Fruit fly (Drosophila melanogaster) whole organism, prepupa: ENCODE results near the gene CG6726.

Experiments
- CG11762 ChIP-seq: fragments of 200-800 bp; sonication (Bioruptor generic); optimal IDR thresholded peaks from 3 replicates; lab custom pipeline; 2016; ENCODE audit warnings: missing biosample characterization, missing genetic modification characterization; ENCODE audit not compliant: insufficient read depth
- CG11902 ChIP-seq: fragments of 200-800 bp; sonication (Bioruptor generic); optimal IDR thresholded peaks from 3 replicates; lab custom pipeline; 2016; ENCODE audit warnings: missing biosample characterization, missing genetic modification characterization
- CG15336 ChIP-seq: fragments of 200-800 bp; sonication (Bioruptor generic); IDR thresholded peaks from 2 replicates; pipeline ENCODE4 v1.3.6; 2022; ENCODE audit warnings: missing biosample characterization, missing genetic modification characterization
- CG16779 ChIP-seq: fragments of 200-800 bp; sonication (Bioruptor generic); optimal IDR thresholded peaks from 3 replicates; lab custom pipeline; 2017; ENCODE audit warnings: missing biosample characterization, mild to moderate bottlenecking, missing genetic modification characterization
- CG32006 ChIP-seq: fragments of 200-800 bp; sonication (Bioruptor generic); optimal IDR thresholded peaks from 3 replicates; lab custom pipeline; 2017; ENCODE audit warnings: missing biosample characterization, mild to moderate bottlenecking, missing genetic modification characterization
- CG34406 ChIP-seq: fragments of 200-800 bp; sonication (Bioruptor generic); optimal IDR thresholded peaks from 3 replicates; lab custom pipeline; 2016; ENCODE audit warnings: missing biosample characterization, missing genetic modification characterization
- CG4318 ChIP-seq: fragments of 200-800 bp; sonication (Bioruptor generic); optimal IDR thresholded peaks from 3 replicates; lab custom pipeline; 2017; ENCODE audit warnings: missing biosample characterization, mild to moderate bottlenecking, missing genetic modification characterization
- CG6276 ChIP-seq: fragments of 200-800 bp; sonication (Bioruptor generic); optimal IDR thresholded peaks from 2 replicates; lab custom pipeline; 2017; ENCODE audit warnings: missing biosample characterization, mild to moderate bottlenecking, missing genetic modification characterization
- CG6792 ChIP-seq: fragments of 200-800 bp; sonication (Bioruptor generic); optimal IDR thresholded peaks from 3 replicates; lab custom pipeline; 2016; ENCODE audit warnings: missing biosample characterization, missing genetic modification characterization
- CG6808 ChIP-seq: fragments of 200-800 bp; sonication (Bioruptor generic); optimal IDR thresholded peaks from 3 replicates; lab custom pipeline; 2017; ENCODE audit warnings: missing biosample characterization, missing genetic modification characterization, mild to moderate bottlenecking, moderate library complexity, missing genetic modification reagents
- CG7368 ChIP-seq: fragments of 200-800 bp; sonication (Bioruptor generic); optimal IDR thresholded peaks from 3 replicates; lab custom pipeline; 2016; ENCODE audit warnings: missing biosample characterization, missing genetic modification characterization
- CG8319 ChIP-seq: fragments of 200-800 bp; sonication (Bioruptor generic); optimal IDR thresholded peaks from 3 replicates; lab custom pipeline; 2016; ENCODE audit warnings: missing biosample characterization, missing genetic modification characterization
- CG8632 ChIP-seq: fragments of 200-800 bp; sonication (Bioruptor generic); optimal IDR thresholded peaks from 3 replicates; lab custom pipeline; 2016; ENCODE audit warnings: missing biosample characterization, missing genetic modification characterization
- CG9139 ChIP-seq: fragments of 200-800 bp; sonication (Bioruptor generic); optimal IDR thresholded peaks from 3 replicates; lab custom pipeline; 2017; ENCODE audit warnings: missing biosample characterization, mild to moderate bottlenecking, missing genetic modification characterization
- Eip75B ChIP-seq: fragments of 200-800 bp; sonication (Bioruptor generic); optimal IDR thresholded peaks from 3 replicates; lab custom pipeline; 2016; ENCODE audit warnings: missing biosample characterization, missing genetic modification characterization
- Eip78C ChIP-seq: fragments of 200-800 bp; sonication (Bioruptor generic); peaks from one replicate; lab custom pipeline; 2016; ENCODE audit warnings: missing biosample characterization, missing genetic modification characterization
- Eip93F ChIP-seq: fragments of 200-800 bp; sonication (Bioruptor generic); optimal IDR thresholded peaks from 2 replicates; lab custom pipeline; 2016; ENCODE audit warnings: missing biosample characterization, mild to moderate bottlenecking, missing genetic modification characterization
- Ets21C ChIP-seq: fragments of 200-800 bp; sonication (Bioruptor generic); optimal IDR thresholded peaks from 3 replicates; lab custom pipeline; 2016; ENCODE audit warnings: missing biosample characterization, missing genetic modification characterization
- Ets96B ChIP-seq: fragments of 200-800 bp; optimal IDR thresholded peaks from 2 replicates; lab custom pipeline; 2019; ENCODE audit warnings: missing biosample characterization, mild to moderate bottlenecking, missing genetic modification characterization, moderate library complexity
- Hr39 ChIP-seq: fragments of 200-800 bp; sonication (Bioruptor generic); optimal IDR thresholded peaks from 2 replicates; lab custom pipeline; 2016; ENCODE audit warnings: missing biosample characterization, missing genetic modification characterization
- OdsH ChIP-seq: fragments of 200-800 bp; sonication (Bioruptor generic); optimal IDR thresholded peaks from 3 replicates; lab custom pipeline; 2016; ENCODE audit warnings: missing biosample characterization, missing genetic modification characterization
- Smox ChIP-seq: fragments of 200-800 bp; sonication (Bioruptor generic); optimal IDR thresholded peaks from 3 replicates; lab custom pipeline; 2016; ENCODE audit warnings: missing biosample characterization, missing genetic modification characterization
- Sox14 ChIP-seq: fragments of 200-800 bp; sonication (Bioruptor generic); optimal IDR thresholded peaks from 3 replicates; lab custom pipeline; 2016; ENCODE audit warnings: missing biosample characterization, missing genetic modification characterization
- Sox15 ChIP-seq: fragments of 200-800 bp; sonication (Bioruptor generic); optimal IDR thresholded peaks from 3 replicates; lab custom pipeline; 2016; ENCODE audit warnings: missing biosample characterization, missing genetic modification characterization
- cyc ChIP-seq: fragments of 200-800 bp; sonication (Bioruptor generic); optimal IDR thresholded peaks from 3 replicates; lab custom pipeline; 2016; ENCODE audit warnings: missing biosample characterization, missing genetic modification characterization
- dac ChIP-seq: fragments of 200-800 bp; sonication (Bioruptor generic); optimal IDR thresholded peaks from 2 replicates; lab custom pipeline; 2017; ENCODE audit warnings: missing biosample characterization, mild to moderate bottlenecking, missing genetic modification characterization
- eg ChIP-seq: fragments of 200-800 bp; sonication (Bioruptor generic); IDR thresholded peaks from 3 replicates; pipeline ENCODE4 v1.3.6; 2022; ENCODE audit warnings: missing biosample characterization, missing genetic modification characterization
- esn ChIP-seq: fragments of 200-800 bp; sonication (Bioruptor generic); optimal IDR thresholded peaks from 2 replicates; lab custom pipeline; 2016; ENCODE audit warnings: missing biosample characterization, mild to moderate bottlenecking, missing genetic modification characterization, moderate library complexity
- fd59A ChIP-seq: fragments of 200-800 bp; sonication (Bioruptor generic); optimal IDR thresholded peaks from 2 replicates; lab custom pipeline; 2017; ENCODE audit warnings: missing biosample characterization, mild to moderate bottlenecking, missing genetic modification characterization, missing genetic modification reagents
- fkh ChIP-seq: fragments of 200-800 bp; sonication (Bioruptor generic); optimal IDR thresholded peaks from 3 replicates; lab custom pipeline; 2017; ENCODE audit warnings: missing biosample characterization, mild to moderate bottlenecking, missing genetic modification characterization, moderate library complexity
- net ChIP-seq: fragments of 200-800 bp; sonication (Bioruptor generic); optimal IDR thresholded peaks from 3 replicates; lab custom pipeline; 2016; ENCODE audit warnings: missing biosample characterization, missing genetic modification characterization
- pdm3 ChIP-seq: fragments of 200-800 bp; sonication (Bioruptor generic); optimal IDR thresholded peaks from 3 replicates; lab custom pipeline; 2016; ENCODE audit warnings: missing biosample characterization, missing genetic modification characterization
- salr ChIP-seq, 2 experiments: fragments of 200-800 bp; sonication (Bioruptor generic); optimal IDR thresholded peaks; 3 replicates each; lab custom pipeline; 2016 to 2018; ENCODE audit warnings: missing biosample characterization in 2 of 2, missing genetic modification characterization in 2 of 2, mild to moderate bottlenecking in 1 of 2
- spab ChIP-seq: fragments of 200-800 bp; sonication (Bioruptor generic); optimal IDR thresholded peaks from 2 replicates; lab custom pipeline; 2017; ENCODE audit warnings: missing biosample characterization, mild to moderate bottlenecking, missing genetic modification characterization, missing genetic modification reagents
- ss ChIP-seq, 2 experiments: fragments of 200-800 bp; sonication (Bioruptor generic); optimal IDR thresholded peaks; 2 replicates in 1 of 2; 3 replicates in 1 of 2; lab custom pipeline; 2017 to 2018; ENCODE audit warnings: mild to moderate bottlenecking in 2 of 2, missing biosample characterization in 2 of 2, missing genetic modification characterization in 2 of 2, moderate library complexity in 1 of 2
- svp ChIP-seq: fragments of 200-800 bp; sonication (Bioruptor generic); peaks from one replicate; lab custom pipeline; 2016; ENCODE audit warnings: missing biosample characterization, missing genetic modification characterization
- vri ChIP-seq: fragments of 200-800 bp; sonication (Bioruptor generic); optimal IDR thresholded peaks from 3 replicates; lab custom pipeline; 2016; ENCODE audit warnings: missing biosample characterization, mild to moderate bottlenecking, missing genetic modification characterization

The CG6726 gene

DNA sequence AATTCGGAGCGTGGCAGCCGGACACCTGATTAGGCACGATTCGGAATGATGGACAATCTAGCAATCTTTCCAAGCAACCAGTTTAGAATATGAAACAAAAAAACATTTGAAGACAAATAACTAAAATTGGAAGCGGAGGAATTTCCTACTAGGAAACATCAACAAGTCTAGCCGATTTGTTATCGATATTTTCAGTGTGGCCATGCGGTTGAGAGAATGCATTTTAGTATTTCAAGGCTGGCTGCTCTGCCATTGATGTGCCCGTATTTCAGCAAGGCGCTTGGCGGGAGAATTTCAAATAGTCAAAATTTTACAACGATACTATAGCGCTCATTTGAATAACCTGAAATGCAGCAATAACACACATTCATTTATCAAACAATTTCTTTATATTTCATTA, 36.3 kb downstream of the CG6726 start, which contains the start of gene CG31457:
Gene CG31457, minus strand, starts transcription at position 186 of the 400 bp plus-strand sequence.
- TF ChIP-seq CG34406 (GFP tag; lab: Kevin White, UChicago) (no peak), Hr39 (peak; percentile 0), CG6276 (no peak), fkh (GFP tag; lab: Kevin White, UChicago) (peak; percentile 24), CG7368 (GFP tag; lab: Kevin White, UChicago) (no peak), CG6792 (GFP tag; lab: Kevin White, UChicago) (no peak), vri (no peak), esn (peak; percentile 15), CG4318 (no peak), Sox14 (GFP tag; lab: Kevin White, UChicago) (no peak), CG32006 (GFP tag; lab: Kevin White, UChicago) (no peak), Ets21C (no peak), CG9139 (GFP tag; lab: Kevin White, UChicago) (no peak), OdsH (no peak), CG16779 (tag; lab: Kevin White, UChicago) (no peak), Eip78C (peak; percentile 4), svp (GFP tag; lab: Kevin White, UChicago) (no peak), CG6808 (GFP tag; lab: Kevin White, UChicago) (no peak), fd59A (no peak)

DNA sequence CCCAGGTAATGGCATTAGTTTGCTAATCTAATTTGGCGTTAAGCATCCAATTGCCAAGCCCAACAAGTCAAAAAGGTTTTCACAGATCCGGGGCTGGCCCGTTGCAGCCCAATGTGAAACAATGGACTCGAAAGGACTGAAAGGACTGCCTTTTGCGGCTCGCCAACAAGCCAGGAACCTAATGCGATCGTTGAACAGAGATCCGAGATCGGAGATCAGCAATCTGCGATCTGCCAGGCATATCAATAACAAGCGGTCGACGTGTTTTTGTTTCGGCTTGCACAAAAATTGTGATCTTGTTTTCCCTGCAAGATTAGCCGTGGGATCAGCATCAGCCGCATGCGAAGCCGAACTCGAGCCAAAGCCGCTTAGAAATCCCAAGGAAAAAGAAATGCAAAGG, 38.1 kb downstream of the CG6726 start:
- TF ChIP-seq spab (GFP tag; lab: Kevin White, UChicago) (no peak), net (no peak), Hr39 (no peak), eg (GFP tag; lab: Robert Waterston, UW) (no peak), dac (GFP tag; lab: Kevin White, UChicago) (no peak), Sox15 (GFP tag; lab: Kevin White, UChicago) (no peak), svp (GFP tag; lab: Kevin White, UChicago) (no peak), pdm3 (GFP tag; lab: Kevin White, UChicago) (no peak), CG11902 (GFP tag; lab: Kevin White, UChicago) (no peak), CG8632 (GFP tag; lab: Kevin White, UChicago) (no peak), CG11762 (no peak), Eip75B (GFP tag; lab: Kevin White, UChicago) (no peak), ss (GFP tag; optimal IDR thresholded peaks at IDR 0.05; lab: Kevin White, UChicago) (no peak), Eip93F (GFP tag; lab: Kevin White, UChicago) (no peak), Ets96B (tag; lab: Kevin White, UChicago) (no peak)

DNA sequence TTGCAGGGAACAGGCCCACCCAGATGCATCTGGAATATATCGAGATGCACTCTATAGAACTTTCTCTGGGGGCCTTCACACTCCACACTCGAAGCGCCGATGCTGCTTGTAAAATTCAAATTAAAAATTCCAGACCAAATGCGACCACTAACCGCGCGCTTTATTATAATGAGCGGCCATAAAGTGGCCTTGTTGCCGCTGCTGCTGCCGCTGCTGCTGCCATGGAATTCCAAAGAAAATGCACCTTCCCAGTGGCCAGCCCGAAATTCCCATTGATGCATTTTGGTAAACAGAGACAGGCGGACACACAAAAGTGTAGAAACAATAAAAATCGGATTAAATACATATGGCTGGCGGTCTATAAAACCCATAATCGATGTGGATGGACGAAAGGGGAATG, 38.7 kb downstream of the CG6726 start:
- TF ChIP-seq OdsH, result no peak

DNA sequence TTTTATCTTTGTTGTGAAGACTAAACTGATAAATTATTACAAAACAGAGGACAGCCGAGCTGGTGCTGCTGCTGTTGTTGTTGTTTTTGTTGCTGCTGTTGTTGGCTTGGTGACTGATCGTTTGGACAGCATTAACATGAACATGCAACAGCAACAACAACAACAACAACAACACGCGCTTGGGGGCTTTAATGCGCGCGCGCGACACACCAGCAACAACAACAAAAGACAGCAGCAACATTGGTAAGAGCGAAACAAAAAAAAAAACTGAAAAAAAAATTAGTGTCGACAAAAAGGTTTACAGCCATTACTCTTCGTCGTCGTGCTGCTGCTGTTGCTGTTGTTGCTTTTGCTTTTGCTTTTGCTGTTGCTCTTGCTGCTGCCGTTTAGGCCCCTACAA, 39.4 kb downstream of the CG6726 start:
- TF ChIP-seq salr (GFP tag; optimal IDR thresholded peaks at IDR 0.05; lab: Kevin White, UChicago) (no peak), dac (GFP tag; lab: Kevin White, UChicago) (no peak), Smox (GFP tag; lab: Kevin White, UChicago) (no peak), net (no peak), pdm3 (GFP tag; lab: Kevin White, UChicago) (no peak), Hr39 (no peak), Sox15 (GFP tag; lab: Kevin White, UChicago) (no peak), CG11762 (no peak), fd59A (no peak), cyc (GFP tag; lab: Kevin White, UChicago) (no peak), Ets21C (no peak), CG15336 (GFP tag; lab: Robert Waterston, UW) (no peak), CG8319 (GFP tag; lab: Kevin White, UChicago) (no peak)
